Fruit fly (Drosophila melanogaster) whole organism, embryonic: Measurements from ENCODE around the gene abs.

Experiments
- Ada2b ChIP-seq: fragments of 200-800 bp; sonication (Bioruptor generic); IDR thresholded peaks from 2 replicates; pipeline ENCODE4 v1.3.6; 2022; ENCODE audit warnings: missing biosample characterization, missing genetic modification characterization
- CG11093 ChIP-seq: fragments of 200-800 bp; sonication (Bioruptor generic); IDR thresholded peaks from 3 replicates; pipeline ENCODE4 v1.3.6; 2022; ENCODE audit warnings: missing biosample characterization, missing genetic modification characterization
- CG11695 ChIP-seq: fragments of 200-800 bp; sonication (Bioruptor generic); IDR thresholded peaks from 3 replicates; pipeline ENCODE4 v1.3.6; 2022; ENCODE audit warnings: missing biosample characterization, missing genetic modification characterization
- CG12071 ChIP-seq: fragments of 200-800 bp; sonication (Bioruptor generic); optimal IDR thresholded peaks from 3 replicates; lab custom pipeline; 2018; ENCODE audit warnings: missing biosample characterization, mild to moderate bottlenecking, missing genetic modification characterization
- CG12236 ChIP-seq: fragments of 200-800 bp; sonication (Bioruptor generic); optimal IDR thresholded peaks from 2 replicates; lab custom pipeline; 2016; ENCODE audit warnings: missing biosample characterization, missing genetic modification characterization
- CG14050 ChIP-seq: fragments of 200-800 bp; sonication (Bioruptor generic); IDR thresholded peaks from 3 replicates; pipeline ENCODE4 v1.3.6; 2022; ENCODE audit warnings: missing biosample characterization, missing genetic modification characterization
- CG14860 ChIP-seq: fragments of 200-800 bp; sonication (Bioruptor generic); IDR thresholded peaks from 3 replicates; pipeline ENCODE4 v1.3.6; 2022; ENCODE audit warnings: missing biosample characterization, missing genetic modification characterization; ENCODE audit not compliant: partially characterized antibody
- CG15601 ChIP-seq: fragments of 200-800 bp; sonication (Bioruptor generic); optimal IDR thresholded peaks from 3 replicates; lab custom pipeline; 2019; ENCODE audit warnings: missing biosample characterization, mild to moderate bottlenecking, missing genetic modification characterization, moderate library complexity
- CG1647 ChIP-seq: fragments of 200-800 bp; sonication (Bioruptor generic); optimal IDR thresholded peaks from 3 replicates; lab custom pipeline; 2016; ENCODE audit warnings: missing biosample characterization, missing genetic modification characterization
- CG16813 ChIP-seq: fragments of 200-800 bp; sonication (Bioruptor generic); IDR thresholded peaks from 3 replicates; pipeline ENCODE4 v1.3.6; 2022; ENCODE audit warnings: missing biosample characterization, missing genetic modification characterization; ENCODE audit not compliant: partially characterized antibody
- CG17385 ChIP-seq: fragments of 200-800 bp; sonication (Bioruptor generic); optimal IDR thresholded peaks from 3 replicates; lab custom pipeline; 2018; ENCODE audit warnings: missing biosample characterization, mild to moderate bottlenecking, missing genetic modification characterization
- CG3838 ChIP-seq: fragments of 200-800 bp; sonication (Bioruptor generic); optimal IDR thresholded peaks from 3 replicates; lab custom pipeline; 2016; ENCODE audit warnings: missing biosample characterization, missing genetic modification characterization
- CG3995 ChIP-seq: fragments of 200-800 bp; sonication (Bioruptor generic); optimal IDR thresholded peaks from 3 replicates; lab custom pipeline; 2016; ENCODE audit warnings: missing biosample characterization, missing genetic modification characterization
- CG7556 ChIP-seq: fragments of 200-800 bp; sonication (Bioruptor generic); optimal IDR thresholded peaks from 2 replicates; lab custom pipeline; 2017; ENCODE audit warnings: missing biosample characterization, mild to moderate bottlenecking, missing genetic modification characterization
- CG7786 ChIP-seq: fragments of 200-800 bp; sonication (Bioruptor generic); optimal IDR thresholded peaks from 2 replicates; lab custom pipeline; 2016; ENCODE audit warnings: missing biosample characterization, missing genetic modification characterization
- CG7987 ChIP-seq: fragments of 200-800 bp; sonication (Bioruptor generic); optimal IDR thresholded peaks from 2 replicates; lab custom pipeline; 2018; ENCODE audit warnings: missing biosample characterization, mild to moderate bottlenecking, missing genetic modification characterization, moderate library complexity
- CG9437 ChIP-seq: fragments of 200-800 bp; sonication (Bioruptor generic); optimal IDR thresholded peaks from 2 replicates; lab custom pipeline; 2018; ENCODE audit warnings: missing biosample characterization, mild to moderate bottlenecking, missing genetic modification characterization
- Dip3 ChIP-seq: fragments of 200-800 bp; sonication (Bioruptor generic); optimal IDR thresholded peaks from 3 replicates; lab custom pipeline; 2016; ENCODE audit warnings: missing biosample characterization, missing genetic modification characterization
- Fer3 ChIP-seq: fragments of 200-800 bp; sonication (Bioruptor generic); optimal IDR thresholded peaks from 2 replicates; lab custom pipeline; 2018; ENCODE audit warnings: missing biosample characterization, mild to moderate bottlenecking, missing genetic modification characterization, moderate library complexity
- Hmx ChIP-seq: fragments of 200-800 bp; sonication (Bioruptor generic); optimal IDR thresholded peaks from 2 replicates; lab custom pipeline; 2016; ENCODE audit warnings: missing biosample characterization, missing genetic modification characterization
- Hr3 ChIP-seq: fragments of 200-800 bp; sonication (Bioruptor generic); optimal IDR thresholded peaks from 3 replicates; lab custom pipeline; 2016; ENCODE audit warnings: missing biosample characterization, missing genetic modification characterization
- Hr39 ChIP-seq: fragments of >200 bp; optimal IDR thresholded peaks from 2 replicates; lab custom pipeline; 2017
- Hsf ChIP-seq: fragments of 200-800 bp; sonication (Bioruptor generic); optimal IDR thresholded peaks from 3 replicates; lab custom pipeline; 2016; ENCODE audit warnings: missing biosample characterization, missing genetic modification characterization
- Tbp ChIP-seq: fragments of >200 bp; optimal IDR thresholded peaks from 2 replicates; lab custom pipeline; 2018; ENCODE audit warnings: missing biosample characterization, missing genetic modification characterization
- Trl ChIP-seq, 3 experiments: fragments of >200 bp in 2 of 3; fragments of 200-800 bp in 1 of 3; sonication (Bioruptor generic) in 1 of 3; optimal IDR thresholded peaks; 2 replicates in 1 of 3; 3 replicates in 2 of 3; lab custom pipeline; 2016 to 2017; ENCODE audit warnings: missing biosample characterization in 1 of 3, missing genetic modification characterization in 1 of 3
- Usf ChIP-seq: fragments of 200-800 bp; sonication (Bioruptor generic); optimal IDR thresholded peaks from 2 replicates; lab custom pipeline; 2017; ENCODE audit warnings: missing genotype, missing biosample characterization, missing genetic modification characterization
- bowl ChIP-seq: fragments of 200-800 bp; sonication (Bioruptor generic); IDR thresholded peaks from 2 replicates; pipeline ENCODE4 v1.3.6; 2022; ENCODE audit warnings: missing biosample characterization, missing genetic modification characterization
- cg ChIP-seq: fragments of 200-800 bp; sonication (Bioruptor generic); optimal IDR thresholded peaks from 3 replicates; lab custom pipeline; 2019; ENCODE audit warnings: missing biosample characterization, mild to moderate bottlenecking, missing genetic modification characterization, moderate library complexity
- ci ChIP-seq: fragments of 200-800 bp; sonication (Bioruptor generic); IDR thresholded peaks from 3 replicates; pipeline ENCODE4 v1.3.6; 2022; ENCODE audit warnings: missing biosample characterization, missing genetic modification characterization
- croc ChIP-seq: fragments of 200-800 bp; sonication (Bioruptor generic); conservative IDR thresholded peaks from 3 replicates; pipeline ENCODE4 v1.3.6; 2022; ENCODE audit warnings: missing biosample characterization, missing genetic modification characterization
- crp ChIP-seq, 2 experiments: fragments of 200-800 bp; sonication (Bioruptor generic); optimal IDR thresholded peaks; 2 replicates in 1 of 2; 3 replicates in 1 of 2; lab custom pipeline; 2017; ENCODE audit warnings: missing biosample characterization in 2 of 2, missing genetic modification characterization in 2 of 2, mild to moderate bottlenecking in 1 of 2, moderate library complexity in 1 of 2
- dan ChIP-seq: fragments of 200-800 bp; sonication (Bioruptor generic); IDR thresholded peaks from 2 replicates; pipeline ENCODE4 v1.3.6; 2022; ENCODE audit warnings: missing biosample characterization, missing genetic modification characterization
- ems ChIP-seq: fragments of 200-800 bp; sonication (Bioruptor generic); optimal IDR thresholded peaks from 3 replicates; lab custom pipeline; 2016; ENCODE audit warnings: missing biosample characterization, missing genetic modification characterization
- esg ChIP-seq: fragments of 200-800 bp; sonication (Bioruptor generic); conservative IDR thresholded peaks from 2 replicates; pipeline ENCODE4 v1.3.6; 2022; ENCODE audit warnings: missing biosample characterization, missing genetic modification characterization
- exex ChIP-seq: fragments of 200-800 bp; sonication (Bioruptor generic); optimal IDR thresholded peaks from 4 replicates; lab custom pipeline; 2018; ENCODE audit warnings: missing biosample characterization, mild to moderate bottlenecking, missing genetic modification characterization, moderate library complexity
- fd64A ChIP-seq: fragments of 200-800 bp; sonication (Bioruptor generic); optimal IDR thresholded peaks from 3 replicates; lab custom pipeline; 2018; ENCODE audit warnings: missing biosample characterization, mild to moderate bottlenecking, missing genetic modification characterization
- fu2 ChIP-seq: fragments of 200-800 bp; sonication (Bioruptor generic); optimal IDR thresholded peaks from 2 replicates; lab custom pipeline; 2016; ENCODE audit warnings: missing biosample characterization, missing genetic modification characterization
- gce ChIP-seq: fragments of 200-800 bp; sonication (Bioruptor generic); IDR thresholded peaks from 3 replicates; pipeline ENCODE4 v1.3.6; 2022; ENCODE audit warnings: missing biosample characterization, missing genetic modification characterization
- hb ChIP-seq: fragments of 200-800 bp; sonication (Bioruptor generic); IDR thresholded peaks from 3 replicates; pipeline ENCODE4 v1.3.6; 2022; ENCODE audit warnings: missing biosample characterization, missing genetic modification characterization; ENCODE audit not compliant: partially characterized antibody
- ind ChIP-seq: fragments of 200-800 bp; sonication (Bioruptor generic); optimal IDR thresholded peaks from 3 replicates; lab custom pipeline; 2016; ENCODE audit warnings: missing biosample characterization, missing genetic modification characterization
- kni ChIP-seq: fragments of 200-800 bp; sonication (Bioruptor generic); optimal IDR thresholded peaks from 3 replicates; lab custom pipeline; 2017; ENCODE audit warnings: mild to moderate bottlenecking, missing biosample characterization, missing genetic modification reagents, missing genetic modification characterization
- lilli ChIP-seq: fragments of 200-800 bp; sonication (Bioruptor generic); optimal IDR thresholded peaks from 3 replicates; lab custom pipeline; 2016; ENCODE audit warnings: missing biosample characterization, missing genetic modification characterization
- mirr ChIP-seq: fragments of 200-800 bp; sonication (Bioruptor generic); optimal IDR thresholded peaks from 3 replicates; lab custom pipeline; 2018; ENCODE audit warnings: missing biosample characterization, mild to moderate bottlenecking, missing genetic modification characterization
- phol ChIP-seq: fragments of 200-800 bp; sonication (Bioruptor generic); optimal IDR thresholded peaks from 3 replicates; lab custom pipeline; 2018; ENCODE audit warnings: missing biosample characterization, mild to moderate bottlenecking, missing genetic modification characterization, moderate library complexity
- repo ChIP-seq: fragments of 200-800 bp; sonication (Bioruptor generic); optimal IDR thresholded peaks from 2 replicates; lab custom pipeline; 2016; ENCODE audit warnings: missing biosample characterization, missing genetic modification characterization
- ro ChIP-seq: fragments of 200-800 bp; sonication (Bioruptor generic); IDR thresholded peaks from 2 replicates; pipeline ENCODE4 v1.3.6; 2022; ENCODE audit warnings: missing biosample characterization, missing genetic modification characterization
- run ChIP-seq: fragments of 200-800 bp; sonication (Bioruptor generic); optimal IDR thresholded peaks from 3 replicates; lab custom pipeline; 2018; ENCODE audit warnings: missing biosample characterization, mild to moderate bottlenecking, missing genetic modification characterization
- tgo ChIP-seq: fragments of 200-800 bp; sonication (Bioruptor generic); IDR thresholded peaks from 3 replicates; pipeline ENCODE4 v1.3.6; 2022; ENCODE audit warnings: missing biosample characterization, missing genetic modification characterization
- tio ChIP-seq: fragments of 200-800 bp; sonication (Bioruptor generic); optimal IDR thresholded peaks from 2 replicates; lab custom pipeline; 2017; ENCODE audit warnings: missing biosample characterization, missing genetic modification characterization, inconsistent platforms
- toy ChIP-seq: fragments of 200-800 bp; sonication (Bioruptor generic); IDR thresholded peaks from 2 replicates; pipeline ENCODE4 v1.3.6; 2022; ENCODE audit warnings: missing biosample characterization, missing genetic modification characterization
- vnd ChIP-seq: fragments of 200-800 bp; sonication (Bioruptor generic); IDR thresholded peaks from 3 replicates; pipeline ENCODE4 v1.3.6; 2022; ENCODE audit warnings: missing biosample characterization, missing genetic modification characterization; ENCODE audit not compliant: partially characterized antibody

Gene abs

DNA sequence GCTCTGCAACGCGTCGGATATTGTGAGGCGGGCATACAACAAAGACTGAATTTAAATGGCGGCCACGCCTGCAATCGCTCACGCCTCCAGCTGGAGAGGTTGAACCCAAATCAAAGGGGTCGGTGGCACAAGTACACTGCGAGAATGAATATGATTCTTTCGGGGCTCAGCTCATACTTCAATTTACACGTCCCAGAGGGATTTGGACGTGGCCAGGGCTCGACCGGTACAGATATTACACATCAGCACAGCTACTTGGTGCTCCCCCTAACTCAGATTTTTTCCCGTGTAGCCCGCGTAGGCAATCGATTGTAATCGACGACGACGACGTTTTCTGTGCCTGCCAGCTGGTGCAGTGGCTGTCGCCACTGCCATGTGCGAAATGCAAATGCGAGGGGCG lies 18.8 kb upstream of the abs start (continued):
- TF ChIP-seq CG17385 (GFP tag; lab: Kevin White, UChicago) (peak; percentile 66), dan (GFP tag; lab: Robert Waterston, UW) (peak; percentile 56; the same call in 1 of the 2 replicates), Usf (GFP tag; lab: Kevin White, UChicago) (no peak), repo (peak; percentile 67), run (tag; lab: Kevin White, UChicago) (peak; percentile 50), mirr (GFP tag; lab: Kevin White, UChicago) (peak; percentile 29), Dip3 (GFP tag; lab: Kevin White, UChicago) (peak; percentile 47), CG7987 (peak; percentile 46), CG7556 (GFP tag; lab: Kevin White, UChicago) (peak; percentile 55), CG9437 (peak; percentile 39), Trl (optimal IDR thresholded peaks at IDR 0.05; lab: Kevin White, UChicago) (no peak), Trl (GFP tag; optimal IDR thresholded peaks at IDR 0.05; lab: Kevin White, UChicago) (peak; percentile 64), phol (tag; lab: Kevin White, UChicago) (peak; percentile 77), CG3995 (GFP tag; lab: Kevin White, UChicago) (no peak), Tbp (GFP tag; lab: Kevin White, UChicago) (no peak), lilli (GFP tag; lab: Kevin White, UChicago) (peak; percentile 59), exex (tag; lab: Kevin White, UChicago) (no peak), CG12236 (GFP tag; lab: Kevin White, UChicago) (peak; percentile 27), CG12071 (GFP tag; lab: Kevin White, UChicago) (peak; percentile 76), kni (peak; percentile 48), Hr39 (no peak), crp (GFP tag; optimal IDR thresholded peaks at IDR 0.05; lab: Kevin White, UChicago) (peak in 1 of 2 experiments; percentile 25), Hmx (GFP tag; lab: Kevin White, UChicago) (no peak), CG1647 (GFP tag; lab: Kevin White, UChicago) (peak; percentile 71), Hsf (peak; percentile 71), tgo (GFP tag; lab: Robert Waterston, UW) (peak; percentile 90), CG11093 (peak; percentile 82), hb (GFP tag; lab: Robert Waterston, UW) (no peak), CG7786 (GFP tag; lab: Kevin White, UChicago) (peak; percentile 65), bowl (GFP tag; lab: Robert Waterston, UW) (peak; percentile 64; the same call in 1 of the 2 replicates), Hr3 (GFP tag; lab: Kevin White, UChicago) (peak; percentile 70), fu2 (GFP tag; lab: Kevin White, UChicago) (peak; percentile 61), tio (GFP tag; lab: Kevin White, UChicago) (peak; percentile 14), Fer3 (tag; lab: Kevin White, UChicago) (peak; percentile 64), esg (GFP tag; lab: Robert Waterston, UW) (peak; percentile 88), vnd (GFP tag; lab: Robert Waterston, UW) (no peak), CG16813 (GFP tag; lab: Robert Waterston, UW) (no peak), cg (GFP tag; lab: Kevin White, UChicago) (no peak), CG11695 (GFP tag; lab: Robert Waterston, UW) (peak; percentile 83; the same call in 2 of the 3 replicates), ci (GFP tag; lab: Robert Waterston, UW) (peak; percentile 95), gce (GFP tag; lab: Robert Waterston, UW) (peak; percentile 89), toy (GFP tag; lab: Robert Waterston, UW) (peak; percentile 61; the same call in 1 of the 2 replicates), CG14050 (peak; percentile 77), ro (GFP tag; lab: Robert Waterston, UW) (peak; percentile 79), CG14860 (no peak), Ada2b (GFP tag; lab: Robert Waterston, UW) (peak; percentile 91), ind (GFP tag; lab: Kevin White, UChicago) (peak; percentile 88), croc (GFP tag; lab: Robert Waterston, UW) (peak; percentile 74), ems (GFP tag; lab: Kevin White, UChicago) (peak; percentile 73), CG15601 (tag; lab: Kevin White, UChicago) (peak; percentile 29), fd64A (peak; percentile 35), CG3838 (GFP tag; lab: Kevin White, UChicago) (no peak)
